Worm (Caenorhabditis elegans) whole organism, L2 larva: ENCODE data around the gene math-33.

ENCODE experiments used
- aly-2 ChIP-seq: fragments of 150-350 bp; optimal IDR thresholded peaks from 2 replicates; lab custom pipeline; 2014; ENCODE audit warnings: missing biosample characterization, missing genetic modification characterization
- fos-1 ChIP-seq: fragments of 150-350 bp; optimal IDR thresholded peaks from 2 replicates; lab custom pipeline; 2014; ENCODE audit warnings: missing biosample characterization, missing genetic modification characterization
- lin-11 ChIP-seq: fragments of 150-350 bp; sonication (generic microtip); optimal IDR thresholded peaks from 2 replicates; lab custom pipeline; 2014; ENCODE audit warnings: missing biosample characterization, missing genetic modification characterization, inconsistent platforms, mixed read lengths
- lin-13 ChIP-seq: fragments of 150-350 bp; optimal IDR thresholded peaks from 2 replicates; lab custom pipeline; 2014; ENCODE audit warnings: missing biosample characterization, missing genetic modification reagents, missing genetic modification characterization
- mdl-1 ChIP-seq, 2 experiments: fragments of 150-350 bp in 1 of 2; sonication (generic microtip) in 1 of 2; optimal IDR thresholded peaks; 2 replicates each; lab custom pipeline; 2017; ENCODE audit warnings: missing biosample characterization in 2 of 2, missing genetic modification characterization in 2 of 2
- nhr-6 ChIP-seq: fragments of 150-350 bp; optimal IDR thresholded peaks from 2 replicates; lab custom pipeline; 2014; ENCODE audit warnings: missing biosample characterization, missing genetic modification characterization

DNA sequence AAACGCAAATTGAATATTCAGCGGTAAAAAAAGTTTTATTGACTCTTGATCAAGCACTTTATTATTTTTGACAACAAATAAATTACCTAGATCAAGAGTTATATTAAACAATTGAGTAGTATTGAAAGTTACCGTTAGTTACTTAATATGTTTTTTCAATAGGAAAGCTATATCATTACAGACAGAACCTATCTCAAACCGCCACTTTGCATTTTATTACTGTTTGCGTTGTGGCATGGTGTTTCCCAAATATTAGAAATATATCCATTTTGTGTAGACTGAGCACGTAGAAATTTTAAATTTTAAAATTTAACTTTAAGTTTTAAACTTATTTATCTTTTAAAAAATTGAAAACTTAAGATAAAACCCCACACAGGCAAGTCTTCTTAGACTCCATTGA, 9.3 kb upstream of the math-33 start:
- TF ChIP-seq lin-11 (tag; lab: Kevin White, UChicago) (no peak), aly-2 (tag; lab: Kevin White, UChicago) (no peak), lin-13 (GFP tag; lab: Kevin White, UChicago) (no peak), nhr-6 (tag; lab: Kevin White, UChicago) (no peak), mdl-1 (tag; optimal IDR thresholded peaks at IDR 0.05; lab: Kevin White, UChicago) (no peak), fos-1 (no peak)
